Worm (Caenorhabditis elegans) whole organism, midembryonic: ENCODE results near the gene ZK813.2.

ENCODE experiments used
- cog-1 ChIP-seq: sonication (generic microtip); optimal IDR thresholded peaks from 2 replicates; lab custom pipeline; 2016; ENCODE audit warnings: missing genetic modification characterization, missing compliant biosample characterization
- med-1 ChIP-seq: sonication (generic microtip); optimal IDR thresholded peaks from 2 replicates; lab custom pipeline; 2017; ENCODE audit warnings: missing genetic modification characterization, mild to moderate bottlenecking, missing compliant biosample characterization, antibody characterized with exemption, missing genetic modification reagents; ENCODE audit not compliant: insufficient read depth
- ref-1 ChIP-seq: fragments of 200-800 bp; sonication (Bioruptor generic); conservative IDR thresholded peaks from 2 replicates; pipeline ENCODE4 v1.3.6; 2022; ENCODE audit warnings: missing genetic modification reagents, missing genetic modification characterization, missing compliant biosample characterization
- ztf-23 ChIP-seq: fragments of 200-800 bp; sonication (Bioruptor generic); IDR thresholded peaks from 2 replicates; pipeline ENCODE4 v1.3.6; 2022; ENCODE audit warnings: missing genetic modification reagents, missing genetic modification characterization, missing compliant biosample characterization

DNA sequence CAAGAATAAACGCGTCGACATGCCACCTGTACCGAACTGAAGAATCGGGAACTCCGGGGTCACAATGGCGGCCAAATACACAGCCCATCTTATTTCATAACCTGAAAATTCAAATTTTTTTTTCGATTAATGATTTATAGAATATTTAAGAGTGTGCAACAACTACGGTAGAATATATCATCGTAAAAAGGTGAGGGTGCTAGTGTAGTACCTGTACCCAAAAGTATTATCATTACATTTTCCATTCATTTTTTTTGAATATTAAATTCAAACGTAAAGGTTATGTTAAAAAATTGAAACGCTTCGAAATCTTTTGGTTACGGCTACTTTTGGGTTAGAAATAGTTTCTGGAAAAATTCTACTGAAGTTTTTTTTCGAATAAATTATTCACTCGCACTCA lies 13.6 kb upstream of the ZK813.2 start, which contains the start of gene ZK813.4:
- TF ChIP-seq ztf-23, result no peak
- TF ChIP-seq cog-1 (tag; lab: Kevin White, UChicago), result no peak
- TF ChIP-seq med-1 (GFP tag; lab: Kevin White, UChicago), result no peak
- TF ChIP-seq ref-1 (GFP tag; lab: Robert Waterston, UW), result no peak
